Worm (Caenorhabditis elegans) whole organism, L4 larva: ENCODE measurements around the gene Y37H2A.12.
A peak's percentile ranks its signal among the peaks of the same experiment; 100 is the strongest.

Experiments used
- D1046.2 ChIP-seq: fragments of 200-800 bp; sonication (Bioruptor generic); IDR thresholded peaks from 2 replicates; pipeline ENCODE4 v1.3.6; 2022; ENCODE audit warnings: missing genetic modification characterization, missing compliant biosample characterization
- F26F4.8 ChIP-seq: fragments of 200-800 bp; sonication (Bioruptor generic); conservative IDR thresholded peaks from 2 replicates; pipeline ENCODE4 v1.3.6; 2022; ENCODE audit warnings: missing genetic modification characterization, missing compliant biosample characterization
- F37D6.2 ChIP-seq: sonication (generic microtip); optimal IDR thresholded peaks from 2 replicates; lab custom pipeline; 2016; ENCODE audit warnings: mild to moderate bottlenecking, missing genetic modification characterization, missing compliant biosample characterization
- F44E2.7 ChIP-seq: fragments of 200-800 bp; sonication (Bioruptor generic); IDR thresholded peaks from 2 replicates; pipeline ENCODE4 v2.1.2; 2022; ENCODE audit warnings: missing genetic modification characterization, missing compliant biosample characterization
- T20F7.1 ChIP-seq: fragments of 200-800 bp; sonication (Bioruptor generic); optimal IDR thresholded peaks from 2 replicates; lab custom pipeline; 2018; ENCODE audit warnings: mild to moderate bottlenecking, missing genetic modification characterization, missing compliant biosample characterization
- T26A8.4 ChIP-seq: fragments of 200-800 bp; sonication (Bioruptor generic); IDR thresholded peaks from 2 replicates; pipeline ENCODE4 v1.3.6; 2022; ENCODE audit warnings: missing genetic modification characterization, missing compliant biosample characterization
- aly-2 ChIP-seq: sonication (generic microtip); optimal IDR thresholded peaks from 2 replicates; lab custom pipeline; 2018; ENCODE audit warnings: missing biosample characterization, missing genetic modification characterization
- arid-1 ChIP-seq: fragments of 200-800 bp; sonication (Bioruptor generic); conservative IDR thresholded peaks from 2 replicates; pipeline ENCODE4 v1.3.6; 2022; ENCODE audit warnings: missing genetic modification reagents, missing genetic modification characterization, missing compliant biosample characterization
- daf-19 ChIP-seq: fragments of 200-800 bp; sonication (Bioruptor generic); conservative IDR thresholded peaks from 2 replicates; pipeline ENCODE4 v1.3.6; 2022; ENCODE audit warnings: missing genetic modification characterization, missing compliant biosample characterization
- dmd-8 ChIP-seq: fragments of 200-800 bp; sonication (Bioruptor generic); IDR thresholded peaks from 2 replicates; pipeline ENCODE4 v1.3.6; 2022; ENCODE audit warnings: missing genetic modification characterization, missing compliant biosample characterization
- dmd-9 ChIP-seq: fragments of 200-800 bp; sonication (Bioruptor generic); IDR thresholded peaks from 2 replicates; pipeline ENCODE4 v1.3.6; 2022; ENCODE audit warnings: missing genetic modification reagents, missing genetic modification characterization, missing compliant biosample characterization
- duxl-1 ChIP-seq: sonication (generic microtip); optimal IDR thresholded peaks from 2 replicates; lab custom pipeline; 2016; ENCODE audit warnings: mild to moderate bottlenecking, missing genetic modification characterization, moderate library complexity, missing compliant biosample characterization; ENCODE audit not compliant: poor library complexity
- dve-1 ChIP-seq: sonication (generic microtip); optimal IDR thresholded peaks from 2 replicates; lab custom pipeline; 2017; ENCODE audit warnings: antibody characterized with exemption, mild to moderate bottlenecking, missing genetic modification characterization, missing compliant biosample characterization; ENCODE audit not compliant: insufficient read depth
- fos-1 ChIP-seq: fragments of 150-350 bp; optimal IDR thresholded peaks from 2 replicates; lab custom pipeline; 2014; ENCODE audit warnings: missing biosample characterization, missing genetic modification characterization
- lir-3 ChIP-seq: sonication (generic microtip); optimal IDR thresholded peaks from 2 replicates; lab custom pipeline; 2016; ENCODE audit warnings: mild to moderate bottlenecking, missing genetic modification characterization, missing compliant biosample characterization
- madf-9 ChIP-seq: fragments of 200-800 bp; sonication (Bioruptor generic); conservative IDR thresholded peaks from 2 replicates; pipeline ENCODE4 v1.3.6; 2022; ENCODE audit warnings: missing genetic modification reagents, missing genetic modification characterization, missing compliant biosample characterization
- mdl-1 ChIP-seq, 2 experiments: fragments of 150-350 bp in 1 of 2; sonication (generic microtip) in 1 of 2; optimal IDR thresholded peaks; 2 replicates each; lab custom pipeline; 2014 to 2017; ENCODE audit warnings: missing biosample characterization in 2 of 2, missing genetic modification characterization in 2 of 2
- mxl-2 ChIP-seq: fragments of 200-800 bp; sonication (Bioruptor generic); conservative IDR thresholded peaks from 2 replicates; pipeline ENCODE4 v1.3.6; 2022; ENCODE audit warnings: missing genetic modification reagents, missing genetic modification characterization, missing compliant biosample characterization
- mxl-3 ChIP-seq: fragments of 200-800 bp; sonication (Bioruptor generic); optimal IDR thresholded peaks from 2 replicates; lab custom pipeline; 2018; ENCODE audit warnings: mild to moderate bottlenecking, missing genetic modification characterization, missing compliant biosample characterization
- nhr-102 ChIP-seq: sonication (generic microtip); optimal IDR thresholded peaks from 2 replicates; lab custom pipeline; 2016; ENCODE audit warnings: mild to moderate bottlenecking, missing genetic modification characterization, moderate library complexity, missing compliant biosample characterization
- nhr-111 ChIP-seq: fragments of 200-800 bp; sonication (Bioruptor generic); optimal IDR thresholded peaks from 2 replicates; lab custom pipeline; 2018; ENCODE audit warnings: mild to moderate bottlenecking, missing genetic modification characterization, missing compliant biosample characterization
- nhr-237 ChIP-seq: sonication (generic microtip); optimal IDR thresholded peaks from 2 replicates; lab custom pipeline; 2017; ENCODE audit warnings: missing biosample characterization, missing genetic modification characterization
- nhr-41 ChIP-seq: fragments of 200-800 bp; sonication (Bioruptor generic); IDR thresholded peaks from 2 replicates; pipeline ENCODE4 v1.3.6; 2022; ENCODE audit warnings: missing genetic modification reagents, missing genetic modification characterization, missing compliant biosample characterization
- nhr-6 ChIP-seq: fragments of 150-350 bp; optimal IDR thresholded peaks from 2 replicates; lab custom pipeline; 2014; ENCODE audit warnings: missing biosample characterization, missing genetic modification characterization
- nhr-77 ChIP-seq: fragments of 150-350 bp; optimal IDR thresholded peaks from 2 replicates; lab custom pipeline; 2014; ENCODE audit warnings: missing biosample characterization, missing genetic modification characterization
- pha-4 ChIP-seq, 2 experiments: fragments of 150-350 bp in 1 of 2; fragments of 200-800 bp in 1 of 2; sonication (Bioruptor generic) in 1 of 2; IDR thresholded peaks in 1 of 2; optimal IDR thresholded peaks in 1 of 2; 2 replicates each; pipeline versions ENCODE4 v1.3.6 to Lab custom; 2014 to 2022; ENCODE audit warnings: missing genetic modification characterization in 2 of 2, missing genetic modification reagents in 2 of 2, missing biosample characterization in 1 of 2, missing compliant biosample characterization in 1 of 2
- rbr-2 ChIP-seq: sonication (generic microtip); optimal IDR thresholded peaks from 2 replicates; lab custom pipeline; 2016; ENCODE audit warnings: missing genotype, missing genetic modification characterization, missing compliant biosample characterization
- saeg-2 ChIP-seq: fragments of 200-800 bp; sonication (Bioruptor generic); IDR thresholded peaks from 2 replicates; pipeline ENCODE4 v1.3.6; 2022; ENCODE audit warnings: missing genetic modification reagents, missing genetic modification characterization, missing compliant biosample characterization
- set-16 ChIP-seq: fragments of 200-800 bp; sonication (Bioruptor generic); IDR thresholded peaks from 2 replicates; pipeline ENCODE4 v1.3.6; 2022; ENCODE audit warnings: missing genetic modification reagents, missing genetic modification characterization, missing compliant biosample characterization
- snpc-4 ChIP-seq: fragments of 150-350 bp; optimal IDR thresholded peaks from 2 replicates; lab custom pipeline; 2014; ENCODE audit warnings: missing biosample characterization, missing genetic modification characterization
- unc-62 ChIP-seq, 3 experiments: fragments of 150-350 bp in 1 of 3; sonication (generic microtip); optimal IDR thresholded peaks in 2 of 3; peaks in 1 of 3; 1 replicate in 1 of 3; 2 replicates in 2 of 3; lab custom pipeline; 2014 to 2017; ENCODE audit warnings: missing biosample characterization in 3 of 3, missing genetic modification characterization in 3 of 3, missing genetic modification reagents in 3 of 3, missing genotype in 1 of 3
- zip-11 ChIP-seq: fragments of 200-800 bp; sonication (Bioruptor generic); IDR thresholded peaks from 2 replicates; pipeline ENCODE4 v1.3.6; 2022; ENCODE audit warnings: missing genetic modification characterization, missing compliant biosample characterization
- zip-2 ChIP-seq: fragments of 150-350 bp; optimal IDR thresholded peaks from 2 replicates; lab custom pipeline; 2014; ENCODE audit warnings: missing biosample characterization, missing genetic modification characterization
- ztf-11 ChIP-seq: fragments of 150-350 bp; optimal IDR thresholded peaks from 2 replicates; lab custom pipeline; 2014; ENCODE audit warnings: missing biosample characterization, missing genetic modification characterization
- ztf-7 ChIP-seq: fragments of 150-350 bp; optimal IDR thresholded peaks from 2 replicates; lab custom pipeline; 2014; ENCODE audit warnings: missing biosample characterization, missing genetic modification characterization

The Y37H2A.12 gene

DNA sequence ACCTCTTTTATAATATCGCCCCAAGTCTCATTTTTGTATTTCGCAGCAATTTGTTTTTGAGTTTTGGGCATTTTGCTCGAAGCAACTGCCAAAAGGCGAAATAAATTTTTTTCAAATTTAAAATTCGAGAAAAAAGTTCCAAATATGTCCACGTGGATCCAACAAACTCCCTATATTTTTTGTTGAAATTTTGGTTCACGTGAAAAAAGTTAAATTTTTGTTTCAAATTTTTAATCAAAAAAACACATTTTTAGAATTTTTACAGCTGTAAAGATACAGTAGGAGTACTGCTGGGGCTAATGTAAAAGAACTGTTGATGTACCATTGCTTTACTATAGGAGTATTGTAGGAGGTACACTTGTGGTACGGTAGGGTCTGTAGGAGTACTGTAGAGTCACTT, 36.2 kb upstream of the Y37H2A.12 start, which contains the start of gene C14A6.6:
C14A6.6 (minus strand) TSS at position 101 of the 400 bp plus-strand sequence.
- TF ChIP-seq zip-11 (GFP tag; lab: Robert Waterston, UW): no peak
- TF ChIP-seq D1046.2 (GFP tag; lab: Robert Waterston, UW): no peak
- no peak for TF ChIP-seq zip-2
- TF ChIP-seq F44E2.7 (GFP tag; lab: Robert Waterston, UW): no peak
- no peak for TF ChIP-seq saeg-2
- TF ChIP-seq unc-62 (GFP tag; optimal IDR thresholded peaks at IDR 0.05 in 1 of 2; lab: Kevin White, UChicago): peak in 1 of 2 experiments; percentile 89
- TF ChIP-seq unc-62 (tag; optimal IDR thresholded peaks at IDR 0.05; lab: Kevin White, UChicago): no peak
- no peak for TF ChIP-seq F26F4.8 (GFP tag; lab: Robert Waterston, UW)
- no peak for TF ChIP-seq mdl-1 (tag; optimal IDR thresholded peaks at IDR 0.05; lab: Kevin White, UChicago)

DNA sequence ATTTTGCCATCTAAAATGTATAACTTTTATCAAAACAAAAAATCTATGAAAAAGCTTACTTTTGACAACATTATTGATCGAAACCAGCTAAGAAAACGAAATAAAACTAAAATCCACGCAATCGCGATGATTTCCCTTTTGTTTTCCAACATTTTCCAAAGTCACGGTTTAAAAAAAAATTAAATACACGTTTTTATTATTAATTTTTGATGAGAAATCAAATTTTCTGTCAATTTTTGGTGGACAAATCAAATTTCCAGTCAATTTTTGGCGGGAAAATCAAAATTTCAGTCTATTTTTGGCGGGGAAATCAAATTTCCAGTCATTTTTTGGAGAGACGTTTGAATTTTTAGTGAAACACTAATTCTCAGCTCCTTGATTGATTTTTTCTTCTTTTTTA, 33.8 kb upstream of the Y37H2A.12 start, which contains the start of gene C14A6.5:
C14A6.5 (minus strand) TSS at position 101 of the 400 bp plus-strand sequence.
- TF ChIP-seq snpc-4 (tag; lab: Kevin White, UChicago): no peak

DNA sequence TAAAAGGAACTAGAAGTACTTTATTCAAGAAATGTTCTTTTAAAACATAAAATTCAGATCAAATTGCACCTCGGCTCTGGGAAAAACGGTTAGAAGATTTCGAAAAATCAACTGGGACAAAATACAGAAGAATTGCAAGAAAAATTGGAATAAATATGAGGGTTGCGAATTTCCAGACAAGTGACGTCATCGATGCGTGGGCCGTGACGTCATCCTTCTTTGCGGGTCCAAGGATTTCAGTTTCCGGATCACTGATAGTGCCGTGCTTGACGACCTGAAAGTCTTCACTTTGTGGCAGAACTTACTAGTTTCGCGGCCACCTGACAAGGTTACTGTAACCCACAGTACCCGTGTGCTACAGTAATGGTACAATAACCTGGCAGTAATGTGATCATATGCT, 32.5 kb upstream of the Y37H2A.12 start:
- TF ChIP-seq pha-4 (GFP tag; IDR thresholded peaks at IDR 0.05; lab: Robert Waterston, UW) (no peak), pha-4 (tag; optimal IDR thresholded peaks at IDR 0.05; lab: Kevin White, UChicago) (no peak), mxl-2 (GFP tag; lab: Robert Waterston, UW) (no peak), lir-3 (tag; lab: Kevin White, UChicago) (no peak), nhr-77 (no peak), rbr-2 (tag; lab: Kevin White, UChicago) (no peak), duxl-1 (tag; lab: Kevin White, UChicago) (no peak), dmd-9 (GFP tag; lab: Robert Waterston, UW) (no peak), ztf-7 (tag; lab: Kevin White, UChicago) (no peak)

DNA sequence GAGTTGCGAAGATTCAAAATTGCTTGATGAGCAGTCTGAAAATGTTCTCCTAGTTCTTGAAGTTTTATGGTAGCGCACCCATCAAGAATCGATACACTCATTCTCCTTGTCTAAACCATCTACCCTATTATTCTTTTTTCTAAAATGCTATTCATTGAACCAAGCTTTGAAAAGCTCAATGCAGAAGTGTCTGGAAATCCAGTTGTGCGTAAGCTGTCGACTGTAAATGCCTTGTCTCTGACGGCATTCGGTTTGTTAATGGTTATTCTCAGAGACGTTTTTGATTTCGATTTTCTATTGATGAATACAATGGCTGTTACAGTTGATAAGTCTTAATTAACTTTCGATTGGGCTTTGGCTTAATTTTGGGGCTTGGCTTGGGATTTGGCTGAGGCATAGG, 31.6 kb upstream of the Y37H2A.12 start, which contains the start of gene C14A6.12:
C14A6.12 (minus strand) TSS at position 101 of the 400 bp plus-strand sequence.
- no peak for TF ChIP-seq D1046.2 (GFP tag; lab: Robert Waterston, UW)
- TF ChIP-seq dmd-8 (GFP tag; lab: Robert Waterston, UW): no peak
- no peak for TF ChIP-seq daf-19 (GFP tag; lab: Robert Waterston, UW)
- no peak for TF ChIP-seq mxl-3 (GFP tag; lab: Kevin White, UChicago)
- no peak for TF ChIP-seq aly-2 (tag; lab: Kevin White, UChicago)
- no peak for TF ChIP-seq dmd-9 (GFP tag; lab: Robert Waterston, UW)
- no peak for TF ChIP-seq set-16 (GFP tag; lab: Robert Waterston, UW)
- TF ChIP-seq T20F7.1: no peak
- no peak for TF ChIP-seq arid-1 (GFP tag; lab: Robert Waterston, UW)
- no peak for TF ChIP-seq nhr-102 (tag; lab: Kevin White, UChicago)
- TF ChIP-seq lir-3 (tag; lab: Kevin White, UChicago): no peak
- no peak for TF ChIP-seq fos-1 (tag; lab: Kevin White, UChicago)
- no peak for TF ChIP-seq ztf-11

DNA sequence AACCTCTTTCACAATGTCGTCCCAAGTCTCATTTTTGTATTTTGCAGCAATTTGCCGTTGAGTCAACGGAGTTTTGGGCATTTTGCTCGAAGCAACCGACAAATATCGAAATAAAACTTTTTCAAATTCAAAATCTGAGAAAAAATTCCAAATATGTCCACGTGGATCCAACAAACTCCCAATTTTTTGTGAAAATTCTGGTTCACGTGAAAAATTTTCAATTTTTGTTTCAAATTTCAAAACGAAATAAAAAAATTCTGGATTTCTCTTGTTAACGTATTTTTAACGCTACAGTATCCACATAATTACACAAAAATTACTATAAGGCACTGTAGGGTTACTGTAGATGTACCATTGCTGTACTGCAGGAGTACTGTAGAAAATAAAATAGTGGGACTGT, 30.3 kb upstream of the Y37H2A.12 start, which contains the start of gene C14A6.13:
C14A6.13 (minus strand) TSS at position 101 of the 400 bp plus-strand sequence.
- no peak for TF ChIP-seq madf-9
- TF ChIP-seq T26A8.4 (GFP tag; lab: Robert Waterston, UW): no peak
- no peak for TF ChIP-seq dve-1
- no peak for TF ChIP-seq T20F7.1
- no peak for TF ChIP-seq pha-4 (GFP tag; IDR thresholded peaks at IDR 0.05; lab: Robert Waterston, UW)
- no peak for TF ChIP-seq pha-4 (tag; optimal IDR thresholded peaks at IDR 0.05; lab: Kevin White, UChicago)
- no peak for TF ChIP-seq nhr-6 (tag; lab: Kevin White, UChicago)
- no peak for TF ChIP-seq nhr-41 (GFP tag; lab: Robert Waterston, UW)
- TF ChIP-seq nhr-111 (GFP tag; lab: Kevin White, UChicago): no peak
- TF ChIP-seq nhr-237 (tag; lab: Kevin White, UChicago): no peak
- no peak for TF ChIP-seq F37D6.2 (tag; lab: Kevin White, UChicago)
- TF ChIP-seq, all 104 proteins: peak for 0
